Fruit fly (Drosophila melanogaster): ENCODE results near the gene Drsl2.

Drsl2 gene

dm6 chr3L:3303087-3303526 is 11.0 kb upstream of the Drsl2 start, which contains the start of gene CG14968:
Gene CG14968 (minus strand): TSS chr3L:3303112.
- TF ChIP-seq CG32121 (GFP tag; IDR thresholded peaks at IDR 0.05): peak; percentile 95
- TF ChIP-seq CG4496 (GFP tag; IDR thresholded peaks at IDR 0.05): peak; percentile 98
- TF ChIP-seq CG15710 (tag; optimal IDR thresholded peaks at IDR 0.05): peak; percentile 94
- TF ChIP-seq rn (GFP tag; IDR thresholded peaks at IDR 0.05): peak; percentile 91
- peak; percentile 95 for TF ChIP-seq Ets98B (GFP tag; IDR thresholded peaks at IDR 0.05)
- TF ChIP-seq CG10348 (GFP tag; IDR thresholded peaks at IDR 0.05): peak; percentile 68
- peak; percentile 59 for TF ChIP-seq CG13204 (GFP tag; optimal IDR thresholded peaks at IDR 0.05)
- TF ChIP-seq CG17806 (tag; optimal IDR thresholded peaks at IDR 0.05): peak; percentile 94
- TF ChIP-seq gl (tag; optimal IDR thresholded peaks at IDR 0.05): peak; percentile 80
- TF ChIP-seq CG34367 (tag; optimal IDR thresholded peaks at IDR 0.05): peak; percentile 87
- peak; percentile 95 for TF ChIP-seq Pif1A (GFP tag; optimal IDR thresholded peaks at IDR 0.05)
- peak; percentile 92 for TF ChIP-seq CG8301 (tag; optimal IDR thresholded peaks at IDR 0.05)
- TF ChIP-seq CG14655 (GFP tag; optimal IDR thresholded peaks at IDR 0.05): peak; percentile 94
- peak; percentile 90 for TF ChIP-seq D1 (tag; optimal IDR thresholded peaks at IDR 0.05)
- TF ChIP-seq Pif1B (GFP tag; optimal IDR thresholded peaks at IDR 0.05): peak; percentile 96
- peak; percentile 97 for TF ChIP-seq CG12605 (GFP tag; IDR thresholded peaks at IDR 0.05)
- TF ChIP-seq fd96Ca (GFP tag; IDR thresholded peaks at IDR 0.05): peak; percentile 94
- TF ChIP-seq CG9948 (tag; optimal IDR thresholded peaks at IDR 0.05): peak; percentile 91
- TF ChIP-seq EcR (GFP tag; optimal IDR thresholded peaks at IDR 0.05): peak; percentile 98
- TF ChIP-seq CG8159 (tag; optimal IDR thresholded peaks at IDR 0.05): peak; percentile 92
- TF ChIP-seq Snoo (tag; optimal IDR thresholded peaks at IDR 0.05): peak; percentile 97

DNA sequence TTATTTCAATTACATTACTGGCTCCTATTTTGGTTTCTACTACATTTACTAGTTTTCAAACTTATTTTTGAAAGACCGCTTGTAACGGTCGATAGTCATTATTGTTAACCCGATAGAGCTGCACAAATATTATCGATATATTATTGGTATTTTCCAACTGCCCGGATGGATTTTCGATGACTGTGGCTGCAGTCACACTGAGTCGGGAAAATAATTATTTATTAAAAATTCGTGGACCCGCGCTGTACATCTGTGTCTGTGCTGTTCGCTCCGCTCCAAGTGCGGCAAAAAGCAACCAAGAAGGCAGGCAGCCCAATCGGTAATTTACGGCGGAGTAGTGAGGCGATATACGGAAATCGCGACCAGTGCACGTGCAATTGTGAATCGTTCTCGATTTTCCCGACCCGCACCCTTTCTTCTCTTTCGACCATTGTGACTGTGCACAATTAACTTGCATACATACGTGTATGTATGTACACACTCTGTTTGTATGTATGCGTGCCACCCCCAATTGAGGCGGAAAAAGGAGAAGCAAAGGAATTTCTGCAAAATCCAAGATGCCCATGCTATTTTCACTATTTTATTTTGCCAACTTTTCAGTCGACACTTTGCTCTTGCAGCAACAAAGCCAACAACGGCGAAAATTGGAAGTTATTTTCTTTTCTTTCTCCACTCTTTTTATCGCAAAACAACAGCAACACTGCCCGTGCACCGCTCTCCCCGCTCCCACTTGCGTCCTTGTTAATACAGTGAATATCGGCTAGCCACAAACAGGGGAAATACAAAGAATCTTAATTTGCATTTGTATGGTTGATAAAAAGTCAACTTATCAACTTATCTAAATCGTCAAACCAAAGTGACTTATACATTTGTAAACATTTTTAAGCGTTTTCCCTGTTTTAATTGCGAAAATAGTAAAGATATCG is 10.4 kb upstream of the Drsl2 start, which contains the start of gene ZnT63C:
Gene ZnT63C (plus strand): TSS at position 175 of the 926 bp plus-strand sequence.
- peak; percentile 71 for TF ChIP-seq gl (tag; optimal IDR thresholded peaks at IDR 0.05)
- TF ChIP-seq rn (GFP tag; IDR thresholded peaks at IDR 0.05): peak; percentile 42; the same call in 1 of the 2 replicates
- TF ChIP-seq fd96Ca (GFP tag; IDR thresholded peaks at IDR 0.05): 0 out of 3 replicates have a peak, but pooled peaks have one; percentile 26
- TF ChIP-seq Snoo (tag; optimal IDR thresholded peaks at IDR 0.05): no peak
- no peak for TF ChIP-seq Pif1B (GFP tag; optimal IDR thresholded peaks at IDR 0.05)
- no peak for TF ChIP-seq CG8159 (tag; optimal IDR thresholded peaks at IDR 0.05)
- TF ChIP-seq EcR (GFP tag; optimal IDR thresholded peaks at IDR 0.05): no peak
- TF ChIP-seq D1 (tag; optimal IDR thresholded peaks at IDR 0.05): no peak
- TF ChIP-seq CG34367 (tag; optimal IDR thresholded peaks at IDR 0.05): no peak
- TF ChIP-seq CG4496 (GFP tag; IDR thresholded peaks at IDR 0.05): peak; percentile 72
- peak; percentile 18; the same call in 1 of the 2 replicates for TF ChIP-seq Ets98B (GFP tag; IDR thresholded peaks at IDR 0.05)
- TF ChIP-seq CG12605 (GFP tag; IDR thresholded peaks at IDR 0.05): peak; percentile 41
- peak; percentile 54; the same call in 1 of the 2 replicates for TF ChIP-seq CG32121 (GFP tag; IDR thresholded peaks at IDR 0.05)
- TF ChIP-seq CG8301 (tag; optimal IDR thresholded peaks at IDR 0.05): peak; percentile 53
- TF ChIP-seq CG17806 (tag; optimal IDR thresholded peaks at IDR 0.05): peak; percentile 38
- no peak for TF ChIP-seq CG13204 (GFP tag; optimal IDR thresholded peaks at IDR 0.05)
- TF ChIP-seq CG9948 (tag; optimal IDR thresholded peaks at IDR 0.05): peak; percentile 18
- TF ChIP-seq Pif1A (GFP tag; optimal IDR thresholded peaks at IDR 0.05): peak; percentile 42
- peak; percentile 60 for TF ChIP-seq CG14655 (GFP tag; optimal IDR thresholded peaks at IDR 0.05)
- peak; percentile 25 for TF ChIP-seq CG15710 (tag; optimal IDR thresholded peaks at IDR 0.05)

- TF ChIP-seq CG34367 (tag; optimal IDR thresholded peaks at IDR 0.05): no peak
- TF ChIP-seq EcR (GFP tag; optimal IDR thresholded peaks at IDR 0.05): peak; percentile 85
Measured at dm6 chr3L:3304740-3305139, 9.4 kb upstream of the Drsl2 start.

DNA sequence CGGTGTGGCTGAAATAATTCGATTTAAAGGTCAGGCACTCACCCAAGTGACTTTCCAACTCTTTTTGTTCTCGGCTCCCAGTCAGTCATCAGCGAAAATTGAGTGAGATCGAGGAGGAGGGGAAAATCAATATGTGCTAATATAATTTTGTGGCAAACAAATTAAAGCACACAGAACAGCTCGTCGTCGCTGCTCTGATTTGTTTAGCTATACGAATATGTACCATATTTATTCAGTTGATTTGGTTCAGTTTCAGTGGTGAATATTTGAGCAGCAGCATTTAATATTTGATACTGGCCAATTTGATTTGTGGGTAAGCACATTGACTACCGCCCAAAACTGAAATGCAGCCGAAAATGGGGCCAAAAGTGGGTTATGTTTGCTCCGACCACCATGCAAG is 8.7 kb upstream of the Drsl2 start:
- TF ChIP-seq EcR (GFP tag; optimal IDR thresholded peaks at IDR 0.05) (no peak), rn (GFP tag; IDR thresholded peaks at IDR 0.05) (no peak), Snoo (tag; optimal IDR thresholded peaks at IDR 0.05) (no peak), CG10348 (GFP tag; IDR thresholded peaks at IDR 0.05) (no peak), CG4496 (GFP tag; IDR thresholded peaks at IDR 0.05) (no peak)

DNA sequence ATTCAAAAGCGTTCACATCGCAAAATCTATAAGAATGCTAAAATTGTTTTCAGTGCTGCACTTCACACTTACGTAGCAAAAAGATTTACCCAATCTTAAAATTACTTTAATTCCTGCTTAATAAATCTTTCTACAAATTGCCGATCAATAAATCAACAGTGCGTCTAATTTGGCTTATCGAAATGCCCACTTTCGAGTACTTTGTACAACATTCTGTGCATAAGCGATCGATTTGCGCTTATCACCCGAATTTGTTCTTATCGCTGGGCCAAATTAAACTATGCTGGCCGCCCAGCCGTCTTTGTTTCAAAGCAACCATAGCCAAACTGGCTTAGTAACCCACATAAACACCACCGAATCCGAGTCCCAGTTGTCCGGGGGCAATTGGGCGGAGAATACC is 7.6 kb upstream of the Drsl2 start:
- no peak for TF ChIP-seq CG12605 (GFP tag; IDR thresholded peaks at IDR 0.05)
- TF ChIP-seq CG8159 (tag; optimal IDR thresholded peaks at IDR 0.05): no peak
- TF ChIP-seq fd96Ca (GFP tag; IDR thresholded peaks at IDR 0.05): no peak
- TF ChIP-seq CG34367 (tag; optimal IDR thresholded peaks at IDR 0.05): no peak
- TF ChIP-seq CG17806 (tag; optimal IDR thresholded peaks at IDR 0.05): no peak
- no peak for TF ChIP-seq Ets98B (GFP tag; IDR thresholded peaks at IDR 0.05)
- TF ChIP-seq D1 (tag; optimal IDR thresholded peaks at IDR 0.05): no peak
- TF ChIP-seq EcR (GFP tag; optimal IDR thresholded peaks at IDR 0.05): no peak
- no peak for TF ChIP-seq CG13204 (GFP tag; optimal IDR thresholded peaks at IDR 0.05)
- no peak for TF ChIP-seq CG8301 (tag; optimal IDR thresholded peaks at IDR 0.05)
- TF ChIP-seq CG10348 (GFP tag; IDR thresholded peaks at IDR 0.05): no peak
- no peak for TF ChIP-seq gl (tag; optimal IDR thresholded peaks at IDR 0.05)
- TF ChIP-seq rn (GFP tag; IDR thresholded peaks at IDR 0.05): no peak

dm6 chr3L:3307593-3307992 is 6.6 kb upstream of the Drsl2 start:
- no peak for TF ChIP-seq Pif1A (GFP tag; optimal IDR thresholded peaks at IDR 0.05)
- no peak for TF ChIP-seq CG10348 (GFP tag; IDR thresholded peaks at IDR 0.05)
- TF ChIP-seq CG17806 (tag; optimal IDR thresholded peaks at IDR 0.05): no peak
- TF ChIP-seq CG4496 (GFP tag; IDR thresholded peaks at IDR 0.05): 0 out of 3 replicates have a peak, but pooled peaks have one; percentile 28

Data from whole organism, pupa.